Worm (Caenorhabditis elegans): ENCODE results near the gene C30H6.8.

Gene C30H6.8

DNA sequence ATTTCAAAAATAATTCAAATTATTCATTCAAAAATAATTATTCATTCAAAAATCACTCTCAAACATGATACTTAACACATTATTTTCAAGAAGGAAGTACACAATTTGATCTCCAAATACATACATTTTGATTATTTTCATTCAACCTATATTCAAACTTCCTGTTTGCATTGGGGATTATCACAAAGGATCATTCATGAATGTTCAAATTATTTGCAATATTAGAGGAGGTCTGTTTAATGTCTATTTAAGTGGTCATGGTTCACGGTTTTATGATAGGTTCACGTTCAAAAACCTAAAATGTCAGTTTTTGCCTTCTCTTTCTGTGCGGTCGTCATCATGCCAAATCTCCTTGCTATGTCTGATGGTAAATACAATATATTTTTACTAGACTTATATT is 21.0 kb upstream of the C30H6.8 start, which contains the start of gene clec-202:
Gene clec-202, plus strand, starts transcription at position 301 of the 400 bp plus-strand sequence.
- no peak for TF ChIP-seq sma-9 (GFP tag; optimal IDR thresholded peaks at IDR 0.05)
- TF ChIP-seq sma-9 (tag; optimal IDR thresholded peaks at IDR 0.05) = no peak
- no peak for TF ChIP-seq unc-62 (GFP tag; optimal IDR thresholded peaks at IDR 0.05)
- TF ChIP-seq ztf-1 (GFP tag; conservative IDR thresholded peaks at IDR 0.05) = no peak

- TF ChIP-seq mdl-1 (tag; optimal IDR thresholded peaks at IDR 0.05) (no peak), sma-3 (GFP tag; optimal IDR thresholded peaks at IDR 0.05) (no peak), ztf-11 (tag; optimal IDR thresholded peaks at IDR 0.05) (no peak), lsy-2 (tag; optimal IDR thresholded peaks at IDR 0.05) (no peak), nhr-129 (tag; optimal IDR thresholded peaks at IDR 0.05) (no peak), lin-13 (GFP tag; optimal IDR thresholded peaks at IDR 0.05) (no peak), dmd-4 (tag; optimal IDR thresholded peaks at IDR 0.05) (no peak), ZK546.5 (tag; optimal IDR thresholded peaks at IDR 0.05) (no peak), sma-9 (GFP tag; optimal IDR thresholded peaks at IDR 0.05) (no peak), sma-9 (tag; optimal IDR thresholded peaks at IDR 0.05) (no peak), unc-62 (GFP tag; optimal IDR thresholded peaks at IDR 0.05) (no peak), elt-3 (tag; optimal IDR thresholded peaks at IDR 0.05) (no peak), zag-1 (tag; optimal IDR thresholded peaks at IDR 0.05) (no peak), alr-1 (tag; optimal IDR thresholded peaks at IDR 0.05) (no peak), mbf-1 (tag; optimal IDR thresholded peaks at IDR 0.05) (no peak), aly-2 (tag; optimal IDR thresholded peaks at IDR 0.05) (no peak), nhr-6 (tag; optimal IDR thresholded peaks at IDR 0.05) (no peak), C34F6.9 (tag; optimal IDR thresholded peaks at IDR 0.05) (no peak), elt-1 (tag; optimal IDR thresholded peaks at IDR 0.05) (no peak)
These were observed 14.8 kb upstream of the C30H6.8 start, which contains the start of gene zipt-17 for ce11 chrIV:17367294-17367693. Gene zipt-17 (minus strand): TSS chrIV:17367394.

DNA sequence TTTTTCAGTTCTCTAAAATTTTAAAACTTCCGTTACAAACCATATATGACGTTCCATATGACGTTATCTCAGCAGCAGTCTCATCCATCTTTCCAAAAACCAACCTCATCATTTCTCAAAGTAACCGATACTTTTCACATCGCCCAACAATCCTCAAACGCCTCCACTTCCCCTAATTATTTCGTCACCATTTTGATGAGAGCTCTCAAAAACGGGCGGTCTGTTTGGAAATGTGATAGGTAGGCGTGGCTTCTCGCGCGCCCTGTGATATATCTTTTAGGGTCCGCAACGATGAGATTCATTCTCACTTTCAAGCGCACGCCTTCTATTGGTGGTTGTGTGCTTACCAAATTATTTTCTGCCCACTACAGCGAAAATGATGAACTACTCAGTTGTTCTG is 13.8 kb upstream of the C30H6.8 start, which contains the start of gene trh-1:
Gene trh-1, plus strand, starts transcription at position 301 of the 400 bp plus-strand sequence.
- TF ChIP-seq gmeb-1 (tag; optimal IDR thresholded peaks at IDR 0.05) = no peak
- no peak for TF ChIP-seq ZK546.5 (tag; optimal IDR thresholded peaks at IDR 0.05)
- TF ChIP-seq Y55F3AM.14 (GFP tag; optimal IDR thresholded peaks at IDR 0.05) = no peak
- TF ChIP-seq elt-3 (tag; optimal IDR thresholded peaks at IDR 0.05) = no peak
- no peak for TF ChIP-seq alr-1 (tag; optimal IDR thresholded peaks at IDR 0.05)
- no peak for TF ChIP-seq mbf-1 (tag; optimal IDR thresholded peaks at IDR 0.05)
- no peak for TF ChIP-seq nhr-11 (tag; optimal IDR thresholded peaks at IDR 0.05)
- TF ChIP-seq nhr-10 (tag; optimal IDR thresholded peaks at IDR 0.05) = no peak
- TF ChIP-seq nhr-21 (tag; optimal IDR thresholded peaks at IDR 0.05) = no peak
- TF ChIP-seq snpc-4 (tag; optimal IDR thresholded peaks at IDR 0.05) = no peak
- no peak for TF ChIP-seq aly-2 (tag; optimal IDR thresholded peaks at IDR 0.05)
- no peak for TF ChIP-seq sma-9 (GFP tag; optimal IDR thresholded peaks at IDR 0.05)
- no peak for TF ChIP-seq sma-9 (tag; optimal IDR thresholded peaks at IDR 0.05)
- no peak for TF ChIP-seq F13H6.1 (tag; optimal IDR thresholded peaks at IDR 0.05)
- no peak for TF ChIP-seq nhr-237 (tag; optimal IDR thresholded peaks at IDR 0.05)
- TF ChIP-seq nhr-23 (tag; optimal IDR thresholded peaks at IDR 0.05) = no peak
- TF ChIP-seq ztf-11 (tag; optimal IDR thresholded peaks at IDR 0.05) = no peak
- TF ChIP-seq ceh-16 (tag; optimal IDR thresholded peaks at IDR 0.05) = no peak
- no peak for TF ChIP-seq R02D3.7 (tag; optimal IDR thresholded peaks at IDR 0.05)
- TF ChIP-seq ztf-4 (tag; optimal IDR thresholded peaks at IDR 0.05) = no peak

DNA sequence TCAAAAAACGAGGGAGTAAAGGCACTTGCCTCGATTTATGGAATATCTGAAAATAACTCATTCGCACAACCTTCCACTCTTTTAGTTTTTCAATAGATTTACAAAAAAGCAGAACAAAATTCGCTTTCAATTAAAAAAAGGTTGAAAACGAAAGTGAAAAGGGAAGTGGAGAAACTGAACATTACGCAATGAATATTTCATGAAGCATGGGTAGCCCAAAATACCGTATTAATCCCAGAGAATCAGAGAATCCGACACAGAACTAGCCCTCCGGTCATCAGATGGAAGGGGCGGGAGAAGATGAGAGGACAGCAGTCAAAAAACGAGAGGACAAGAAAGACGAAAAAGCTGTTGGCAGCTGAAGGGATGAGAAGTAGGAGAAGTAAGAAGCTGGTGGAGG is 10.7 kb upstream of the C30H6.8 start, which contains the start of gene C30H6.5:
Gene C30H6.5, plus strand, starts transcription at position 301 of the 400 bp plus-strand sequence.
- no peak for TF ChIP-seq F13H6.1 (tag; optimal IDR thresholded peaks at IDR 0.05)
- no peak for TF ChIP-seq lin-39 (tag; optimal IDR thresholded peaks at IDR 0.05)
- no peak for TF ChIP-seq aly-2 (tag; optimal IDR thresholded peaks at IDR 0.05)
- no peak for TF ChIP-seq fos-1 (tag; optimal IDR thresholded peaks at IDR 0.05)
- TF ChIP-seq nhr-6 (tag; optimal IDR thresholded peaks at IDR 0.05) = no peak
- TF ChIP-seq nhr-23 (tag; optimal IDR thresholded peaks at IDR 0.05) = no peak
- no peak for TF ChIP-seq blmp-1 (tag; optimal IDR thresholded peaks at IDR 0.05; ENCODE audit: insufficient read depth)
- TF ChIP-seq unc-62 (GFP tag; optimal IDR thresholded peaks at IDR 0.05) = no peak
- TF ChIP-seq nhr-10 (tag; optimal IDR thresholded peaks at IDR 0.05) = no peak
- no peak for TF ChIP-seq unc-39 (tag; optimal IDR thresholded peaks at IDR 0.05)
- TF ChIP-seq ZK546.5 (tag; optimal IDR thresholded peaks at IDR 0.05) = no peak
- no peak for TF ChIP-seq ztf-1 (GFP tag; conservative IDR thresholded peaks at IDR 0.05)
- no peak for TF ChIP-seq snpc-4 (tag; optimal IDR thresholded peaks at IDR 0.05)
- no peak for TF ChIP-seq gmeb-1 (tag; optimal IDR thresholded peaks at IDR 0.05)
- no peak for TF ChIP-seq ama-1 (optimal IDR thresholded peaks at IDR 0.05)
- no peak for TF ChIP-seq ceh-16 (tag; optimal IDR thresholded peaks at IDR 0.05)
- no peak for TF ChIP-seq skn-1 (tag; optimal IDR thresholded peaks at IDR 0.05)
- no peak for TF ChIP-seq unc-55 (GFP tag; optimal IDR thresholded peaks at IDR 0.05)
- no peak for TF ChIP-seq R02D3.7 (tag; optimal IDR thresholded peaks at IDR 0.05)
- no peak for TF ChIP-seq ztf-11 (tag; optimal IDR thresholded peaks at IDR 0.05)
